Worm (Caenorhabditis elegans) whole organism, L4/young adult: ENCODE measurements around the gene dyla-1.

Source experiments
- dao-5 ChIP-seq: sonication (generic microtip); optimal IDR thresholded peaks from 2 replicates; lab custom pipeline; 2016; ENCODE audit warnings: missing genotype, missing genetic modification characterization, moderate library complexity, missing compliant biosample characterization
- him-1 ChIP-seq: sonication (generic microtip); optimal IDR thresholded peaks from 2 replicates; lab custom pipeline; 2016; ENCODE audit warnings: missing genotype, missing genetic modification reagents, missing genetic modification characterization, missing compliant biosample characterization

ce11 chrX:16813148-16813547 is 27.7 kb upstream of the dyla-1 start:
- no peak for TF ChIP-seq dao-5 (tag; lab: Kevin White, UChicago)
- TF ChIP-seq him-1: no peak
